Worm (Caenorhabditis elegans): Measurements from ENCODE around the gene F58H1.7.

F58H1.7 gene

DNA sequence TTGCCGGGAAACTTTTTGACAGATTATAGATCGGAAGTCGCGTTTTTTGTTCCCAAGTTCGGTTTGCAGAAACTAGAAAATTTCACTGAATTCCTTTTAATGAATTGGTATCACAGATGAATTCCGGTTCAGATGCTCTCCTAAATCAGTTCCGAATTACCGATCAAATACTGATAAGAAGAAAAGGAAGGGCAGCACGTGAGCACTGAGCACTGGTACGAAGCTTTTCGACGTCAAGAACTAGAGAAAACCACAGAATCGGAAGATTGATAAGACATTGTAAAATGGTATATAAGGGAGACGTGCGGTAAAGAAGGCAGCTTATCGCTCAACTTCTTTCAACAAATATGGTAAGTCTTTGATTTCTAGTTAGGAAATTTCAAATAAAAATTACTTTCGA is 10.6 kb upstream of the F58H1.7 start, which contains the start of gene cpr-1:
TSS of gene cpr-1 (plus strand) at position 319 of the 400 bp plus-strand sequence.
- TF ChIP-seq ahr-1 (tag; optimal IDR thresholded peaks at IDR 0.05) (no peak), C38D4.7 (GFP tag; optimal IDR thresholded peaks at IDR 0.05) (no peak), fkh-10 (GFP tag; optimal IDR thresholded peaks at IDR 0.05) (no peak), ceh-31 (tag; optimal IDR thresholded peaks at IDR 0.05) (no peak)

DNA sequence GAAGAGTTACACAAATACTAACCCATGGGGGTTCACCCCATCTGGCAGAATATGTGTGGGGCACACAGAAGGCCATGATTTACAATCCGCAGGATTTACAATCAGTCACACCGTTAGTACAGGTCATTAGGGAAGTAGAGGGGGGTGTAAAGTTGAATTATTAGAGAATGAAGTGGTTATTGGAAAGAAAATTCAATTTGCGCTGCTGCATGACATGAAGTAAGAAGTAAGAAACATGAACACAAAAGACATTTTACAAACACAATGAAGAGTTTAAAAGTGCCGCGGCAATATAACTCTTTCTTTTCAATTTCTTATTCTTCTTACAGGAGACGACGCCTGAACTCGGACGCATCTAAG is 3.8 kb downstream of the F58H1.7 start:
- no peak for TF ChIP-seq gmeb-2 (tag; optimal IDR thresholded peaks at IDR 0.05)
- no peak for TF ChIP-seq madf-2 (tag; optimal IDR thresholded peaks at IDR 0.05)
- TF ChIP-seq unc-42 (tag; optimal IDR thresholded peaks at IDR 0.05) = peak; percentile 63
- no peak for TF ChIP-seq unc-55 (GFP tag; optimal IDR thresholded peaks at IDR 0.05)

DNA sequence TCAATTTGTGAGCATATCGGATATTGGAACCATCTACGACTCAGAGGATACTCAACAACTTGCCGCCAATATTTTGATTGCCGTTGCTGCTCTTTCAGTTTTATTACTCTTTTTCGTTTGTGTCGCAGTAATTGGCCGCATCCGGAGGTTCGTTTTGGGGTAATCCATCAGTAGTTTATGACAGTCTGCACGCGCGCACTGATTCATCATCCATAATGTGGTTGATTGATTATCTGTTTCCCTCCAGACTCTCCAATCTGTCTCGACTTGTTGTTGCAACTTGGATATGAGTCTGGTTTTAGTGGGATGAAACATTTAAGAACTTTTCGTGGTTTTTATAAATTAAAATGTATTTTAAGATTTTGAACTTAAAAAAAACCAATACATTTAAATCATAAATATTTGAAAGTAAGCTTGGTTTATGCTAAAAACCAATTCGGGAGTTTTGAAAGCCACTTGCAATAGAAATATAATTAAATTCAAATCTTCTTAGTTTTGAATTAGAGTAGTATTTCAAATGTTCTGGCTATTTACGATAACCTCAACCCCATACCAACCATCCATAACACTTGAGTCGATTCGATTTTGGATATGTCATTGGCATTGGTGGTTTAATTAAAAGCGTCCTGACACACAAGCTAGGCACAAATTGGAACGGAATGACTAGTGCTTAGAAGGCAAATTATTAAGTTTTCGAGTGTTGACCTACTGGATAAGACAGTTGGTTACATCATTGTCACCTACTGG is 4.4 kb downstream of the F58H1.7 start:
- TF ChIP-seq syd-9 (tag; optimal IDR thresholded peaks at IDR 0.05) (no peak), unc-55 (GFP tag; optimal IDR thresholded peaks at IDR 0.05) (peak; percentile 68), pros-1 (tag; optimal IDR thresholded peaks at IDR 0.05) (no peak)

DNA sequence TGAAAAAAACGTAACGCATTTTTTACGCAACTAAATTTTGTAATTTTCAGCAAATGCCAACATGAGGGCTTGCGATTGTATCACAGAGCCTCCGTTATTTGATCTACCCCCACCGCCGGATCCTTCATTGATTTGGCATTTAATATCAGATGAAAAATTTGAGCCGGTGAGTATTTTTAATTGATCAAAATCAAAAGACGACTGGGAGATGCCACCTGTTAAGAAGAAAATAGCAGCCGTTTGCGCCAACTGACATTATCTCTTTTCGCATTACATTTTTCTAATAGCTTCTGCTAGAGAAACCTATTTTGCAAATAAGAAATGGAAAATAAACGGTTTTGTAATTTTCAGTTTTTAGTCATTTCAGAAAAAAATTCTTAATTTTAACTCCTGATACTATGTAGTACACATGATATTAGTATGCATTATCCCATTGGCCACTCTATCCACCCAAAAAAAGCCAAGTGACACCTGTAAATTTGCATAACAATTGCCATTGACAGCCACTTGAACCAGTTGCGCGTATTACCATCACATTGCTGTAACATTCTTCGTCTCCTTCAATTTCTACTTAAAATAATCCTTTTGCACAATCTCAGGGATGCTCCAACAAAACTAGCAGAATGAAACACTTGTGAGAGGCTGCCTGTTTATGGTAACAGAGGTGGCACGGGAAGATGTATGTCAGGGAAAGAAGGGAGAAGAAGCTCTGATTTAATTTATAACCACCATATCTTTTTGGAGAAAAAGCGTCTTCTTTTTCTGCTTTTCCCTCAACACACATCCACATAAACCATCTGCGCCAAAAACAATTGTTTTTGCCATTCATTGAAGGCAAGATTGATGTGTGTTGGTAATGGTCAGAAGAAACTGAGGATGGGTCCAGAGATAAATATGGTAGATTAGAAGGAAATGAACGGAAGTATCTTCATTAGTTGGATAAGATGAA is 6.0 kb downstream of the F58H1.7 start, which contains the start of gene F58H1.5:
TSS of gene F58H1.5 (plus strand) at position 51 of the 949 bp plus-strand sequence.
- TF ChIP-seq unc-42 (tag; optimal IDR thresholded peaks at IDR 0.05) = peak; percentile 87
- TF ChIP-seq lin-11 (tag; optimal IDR thresholded peaks at IDR 0.05) = no peak

DNA sequence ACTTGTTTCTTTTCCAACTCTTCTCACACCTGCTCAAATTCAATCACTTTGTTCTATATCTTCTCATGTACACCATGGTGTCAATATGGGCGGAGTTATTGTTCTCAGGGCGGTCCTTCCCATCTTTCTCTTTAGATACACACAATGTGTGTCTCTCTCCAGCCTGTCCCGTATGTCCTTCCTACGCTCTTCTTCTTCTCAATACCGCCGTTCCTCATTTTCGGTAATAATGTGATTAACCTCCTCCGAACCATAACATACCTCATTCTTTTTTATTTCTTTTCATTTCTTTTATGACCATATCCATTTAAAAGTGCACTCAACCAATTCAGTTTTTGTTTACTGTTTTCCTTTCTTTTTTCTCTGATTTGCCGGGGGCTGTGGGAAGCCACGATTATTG is 9.0 kb downstream of the F58H1.7 start:
- TF ChIP-seq ceh-31 (tag; optimal IDR thresholded peaks at IDR 0.05) (peak; percentile 2), ceh-45 (GFP tag; IDR thresholded peaks at IDR 0.05) (no peak), F13H6.1 (tag; optimal IDR thresholded peaks at IDR 0.05) (no peak), ahr-1 (tag; optimal IDR thresholded peaks at IDR 0.05) (no peak), unc-42 (tag; optimal IDR thresholded peaks at IDR 0.05) (peak; percentile 69), rnt-1 (tag; optimal IDR thresholded peaks at IDR 0.05) (no peak), nhr-11 (tag; optimal IDR thresholded peaks at IDR 0.05) (no peak), ama-1 (optimal IDR thresholded peaks at IDR 0.05) (peak; percentile 17), fkh-6 (tag; optimal IDR thresholded peaks at IDR 0.05) (no peak)

DNA sequence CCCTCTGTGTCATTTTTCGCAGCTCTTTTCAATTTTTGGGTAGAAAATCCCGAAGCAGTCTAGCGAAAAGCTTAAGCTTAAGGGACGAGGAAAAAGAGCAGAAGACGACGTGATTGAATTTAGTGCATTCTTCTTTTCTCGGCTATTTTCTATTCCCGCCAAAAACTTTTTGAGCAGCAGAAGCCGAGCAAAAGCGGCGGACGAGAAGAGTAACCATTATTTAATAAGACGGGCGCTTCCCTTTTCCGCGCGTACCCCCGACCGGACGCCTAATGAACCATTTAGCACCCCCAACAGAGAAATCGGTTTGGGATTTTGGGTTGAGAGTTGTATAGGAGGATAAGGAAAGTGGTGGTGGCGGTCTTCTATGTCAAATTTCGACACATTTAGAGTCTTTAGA is 11.0 kb downstream of the F58H1.7 start:
- TF ChIP-seq ets-4 (tag; optimal IDR thresholded peaks at IDR 0.05) (no peak), fkh-10 (GFP tag; optimal IDR thresholded peaks at IDR 0.05) (peak; percentile 53), unc-42 (tag; optimal IDR thresholded peaks at IDR 0.05) (peak; percentile 98)

DNA sequence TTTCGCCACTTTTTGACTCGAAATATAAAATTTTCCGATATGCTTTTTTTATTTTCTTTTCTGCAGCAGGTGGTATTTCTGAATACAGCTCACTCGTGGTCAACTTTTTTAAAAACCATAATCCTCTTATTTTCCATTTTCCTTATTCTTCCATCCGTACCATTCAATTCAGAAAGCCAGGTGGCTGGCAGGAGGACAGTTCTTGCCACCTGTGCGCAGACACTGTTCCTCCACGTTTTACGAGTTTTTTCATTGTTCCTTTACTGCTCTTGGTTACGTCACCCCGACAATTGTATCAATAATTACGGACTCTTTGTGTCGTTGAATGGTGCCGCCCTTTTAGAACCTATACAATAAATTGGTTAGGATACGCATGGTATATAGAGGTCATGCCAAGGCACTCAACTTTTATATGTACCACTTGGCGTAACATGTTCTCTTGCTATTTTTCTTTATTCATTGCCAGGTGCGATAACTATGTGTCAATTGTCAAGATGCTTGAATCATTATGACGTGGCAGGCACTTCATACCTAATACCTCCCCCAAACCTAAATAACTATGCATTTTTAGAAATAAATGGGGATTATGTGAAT is 11.7 kb downstream of the F58H1.7 start:
- TF ChIP-seq sox-2 (GFP tag; IDR thresholded peaks at IDR 0.05) = peak; percentile 62
- no peak for TF ChIP-seq unc-42 (tag; optimal IDR thresholded peaks at IDR 0.05)
- no peak for TF ChIP-seq fax-1 (tag; optimal IDR thresholded peaks at IDR 0.05)
- no peak for TF ChIP-seq pax-1 (tag; optimal IDR thresholded peaks at IDR 0.05)
- TF ChIP-seq elt-4 (tag; optimal IDR thresholded peaks at IDR 0.05) = no peak
- no peak for TF ChIP-seq ceh-24 (tag; optimal IDR thresholded peaks at IDR 0.05)
- no peak for TF ChIP-seq che-1 (tag; optimal IDR thresholded peaks at IDR 0.05)
- TF ChIP-seq ama-1 (optimal IDR thresholded peaks at IDR 0.05) = no peak

DNA sequence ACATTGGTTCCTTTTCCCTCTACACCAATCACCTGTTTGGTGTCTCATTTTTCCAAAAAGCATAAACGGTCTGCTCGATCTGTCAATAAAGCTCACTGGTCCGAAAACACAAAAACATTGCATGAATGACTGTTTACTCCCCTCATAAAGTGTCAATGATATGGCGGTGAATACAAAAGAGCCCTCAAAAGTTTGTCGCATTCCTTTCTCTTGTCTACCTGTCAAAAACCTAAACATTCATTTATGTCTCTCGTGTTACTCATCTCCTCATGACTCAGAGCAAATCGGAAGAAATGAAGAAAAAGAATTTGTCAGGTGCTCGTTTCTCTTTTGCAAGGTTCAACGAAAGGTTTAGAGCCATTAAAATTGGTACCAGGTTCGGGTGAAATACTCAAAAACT is 13.4 kb downstream of the F58H1.7 start:
- TF ChIP-seq fkh-10 (GFP tag; optimal IDR thresholded peaks at IDR 0.05) (no peak), tbx-7 (tag; optimal IDR thresholded peaks at IDR 0.05) (no peak), C38D4.7 (GFP tag; optimal IDR thresholded peaks at IDR 0.05) (no peak), ceh-2 (tag; optimal IDR thresholded peaks at IDR 0.05) (no peak), ztf-16 (tag; optimal IDR thresholded peaks at IDR 0.05) (no peak), ceh-6 (GFP tag; optimal IDR thresholded peaks at IDR 0.05) (no peak), hlh-30 (tag; optimal IDR thresholded peaks at IDR 0.05; ENCODE audit: insufficient read depth) (no peak), pha-2 (tag; optimal IDR thresholded peaks at IDR 0.05) (no peak), hlh-15 (tag; optimal IDR thresholded peaks at IDR 0.05) (no peak), ceh-30 (tag; optimal IDR thresholded peaks at IDR 0.05) (no peak)

Data from whole organism, late embryonic.